Fruit fly (Drosophila melanogaster): Measurements from ENCODE around the gene CG4239.

The CG4239 gene

dm6 chrX:16403811-16404420 is 18.8 kb downstream of the CG4239 start (continued):
- TF ChIP-seq CG31441 (GFP tag; IDR thresholded peaks at IDR 0.05) (no peak; the same call in 1 of the 2 replicates), CG15601 (tag; optimal IDR thresholded peaks at IDR 0.05) (no peak), Asciz (GFP tag; optimal IDR thresholded peaks at IDR 0.05) (peak; percentile 78), CG14050 (GFP tag; IDR thresholded peaks at IDR 0.05) (peak; percentile 63), Sry-β (GFP tag; optimal IDR thresholded peaks at IDR 0.05) (no peak), lov (optimal IDR thresholded peaks at IDR 0.05) (no peak), lov (GFP tag; IDR thresholded peaks at IDR 0.05) (no peak), Dref (GFP tag; IDR thresholded peaks at IDR 0.05) (no peak), vnd (GFP tag; IDR thresholded peaks at IDR 0.05; ENCODE audit: partially characterized antibody) (no peak), CG12299 (tag; optimal IDR thresholded peaks at IDR 0.05) (peak; percentile 46), sens (GFP tag) (peak; percentile 92), wdn (GFP tag; IDR thresholded peaks at IDR 0.05) (peak; percentile 63), sr (GFP tag; IDR thresholded peaks at IDR 0.05) (peak; percentile 38; the same call in 1 of the 3 replicates), Hr78 (GFP tag; optimal IDR thresholded peaks at IDR 0.05) (peak in 1 of 2 experiments; percentile 8), CG1233 (GFP tag; optimal IDR thresholded peaks at IDR 0.05) (peak; percentile 60), CG10274 (GFP tag; optimal IDR thresholded peaks at IDR 0.05) (peak; percentile 21), CG13296 (GFP tag; optimal IDR thresholded peaks at IDR 0.05) (peak; percentile 71), CG11456 (GFP tag; IDR thresholded peaks at IDR 0.05) (peak; percentile 76), CG17912 (GFP tag; optimal IDR thresholded peaks at IDR 0.05) (no peak), CG34224 (GFP tag; IDR thresholded peaks at IDR 0.05; ENCODE audit: partially characterized antibody) (no peak), CG8478 (optimal IDR thresholded peaks at IDR 0.05) (no peak), mld (GFP tag; IDR thresholded peaks at IDR 0.05; ENCODE audit: partially characterized antibody) (no peak), Chrac-16 (GFP tag; optimal IDR thresholded peaks at IDR 0.05) (peak; percentile 62), chif (GFP tag; optimal IDR thresholded peaks at IDR 0.05) (peak; percentile 32), sisA (GFP tag; IDR thresholded peaks at IDR 0.05) (peak; percentile 58), CG18599 (GFP tag; optimal IDR thresholded peaks at IDR 0.05) (peak; percentile 84), cas (GFP tag; IDR thresholded peaks at IDR 0.05) (no peak), CG3847 (GFP tag; IDR thresholded peaks at IDR 0.05) (peak; percentile 62), CG31388 (GFP tag; optimal IDR thresholded peaks at IDR 0.05) (no peak), CG4404 (GFP tag; IDR thresholded peaks at IDR 0.05) (0 out of 2 replicates have a peak, but pooled peaks have one; percentile 11), Hand (GFP tag; optimal IDR thresholded peaks at IDR 0.05) (peak; percentile 65), knrl (GFP tag; IDR thresholded peaks at IDR 0.05; ENCODE audit: partially characterized antibody) (no peak), pfk (GFP tag; optimal IDR thresholded peaks at IDR 0.05) (no peak), YL-1 (GFP tag; optimal IDR thresholded peaks at IDR 0.05) (no peak), gt (GFP tag; IDR thresholded peaks at IDR 0.05) (no peak), lbe (GFP tag; optimal IDR thresholded peaks at IDR 0.05) (peak; percentile 4), Oli (tag; optimal IDR thresholded peaks at IDR 0.05) (peak; percentile 85), Fer1 (GFP tag; optimal IDR thresholded peaks at IDR 0.05) (peak; percentile 85), CG13775 (GFP tag; optimal IDR thresholded peaks at IDR 0.05) (peak; percentile 53), p53 (GFP tag; optimal IDR thresholded peaks at IDR 0.05) (no peak), rib (GFP tag; IDR thresholded peaks at IDR 0.05) (peak; percentile 71; the same call in 1 of the 2 replicates), CG7928 (GFP tag; optimal IDR thresholded peaks at IDR 0.05) (peak; percentile 49), CG10565 (GFP tag; optimal IDR thresholded peaks at IDR 0.05) (no peak), jing (GFP tag; optimal IDR thresholded peaks at IDR 0.05) (peak; percentile 49), Mrtf (GFP tag; IDR thresholded peaks at IDR 0.05) (peak; percentile 59; the same call in 1 of the 3 replicates), repo (GFP tag; optimal IDR thresholded peaks at IDR 0.05) (peak; percentile 31), CG15514 (GFP tag; optimal IDR thresholded peaks at IDR 0.05) (peak; percentile 79), PHDP (tag; optimal IDR thresholded peaks at IDR 0.05) (peak; percentile 89), CG11093 (GFP tag; IDR thresholded peaks at IDR 0.05) (0 out of 3 replicates have a peak, but pooled peaks have one; percentile 22), CG34376 (GFP tag; optimal IDR thresholded peaks at IDR 0.05) (peak; percentile 96)

Data from whole organism, embryonic.